3 fruit fly cellular contexts compared by ENCODE assay signal in genomic region chr3R:29778985-29779298, dm6.
A peak's percentile ranks its signal among the peaks of the same experiment; 100 is the strongest.
TF ChIP-seq lines count a peak whose summit lies in the region.

No protein-coding gene starts in this region.

- TF ChIP-seq CTCF in whole organism, embryonic (GFP tag; optimal IDR thresholded peaks at IDR 0.05; lab: Kevin White, UChicago) = no peak

TF ChIP-seq in whole organism, adult, 20 proteins besides CTCF, POLR2A, EP300 and RAD21:
- no peak for TF ChIP-seq cnc (optimal IDR thresholded peaks at IDR 0.05; lab: Kevin White, UChicago)
- TF ChIP-seq cic (GFP tag; optimal IDR thresholded peaks at IDR 0.05; lab: Kevin White, UChicago) = peak; percentile 72

TF ChIP-seq in whole organism, embryonic, 481 proteins besides CTCF, POLR2A, EP300 and RAD21:
- TF ChIP-seq Chrac-16 (GFP tag; optimal IDR thresholded peaks at IDR 0.05; lab: Kevin White, UChicago) (no peak), exex (tag; optimal IDR thresholded peaks at IDR 0.05; lab: Kevin White, UChicago) (peak; percentile 41), unc-4 (GFP tag; IDR thresholded peaks at IDR 0.05; lab: Robert Waterston, UW; ENCODE audit: partially characterized antibody) (peak; percentile 10; the same call in 1 of the 2 replicates), CG11247 (GFP tag; IDR thresholded peaks at IDR 0.05; lab: Robert Waterston, UW) (no peak), otp (GFP tag; IDR thresholded peaks at IDR 0.05; lab: Robert Waterston, UW) (no peak), slbo (GFP tag; IDR thresholded peaks at IDR 0.05; lab: Robert Waterston, UW) (0 out of 2 replicates have a peak, but pooled peaks have one; percentile 4), yki (optimal IDR thresholded peaks at IDR 0.05; lab: Kevin White, UChicago) (no peak), ab (GFP tag; optimal IDR thresholded peaks at IDR 0.05; lab: Kevin White, UChicago) (no peak), wdn (GFP tag; IDR thresholded peaks at IDR 0.05; lab: Robert Waterston, UW) (no peak), Med (GFP tag; lab: Kevin White, UChicago) (peak; percentile 71), fd102C (GFP tag; optimal IDR thresholded peaks at IDR 0.05; lab: Kevin White, UChicago) (no peak), kni (GFP tag; optimal IDR thresholded peaks at IDR 0.05; lab: Kevin White, UChicago) (no peak), CG11696 (GFP tag; IDR thresholded peaks at IDR 0.05; lab: Robert Waterston, UW) (peak; percentile 31; the same call in 1 of the 2 replicates), dysf (GFP tag; IDR thresholded peaks at IDR 0.05; lab: Robert Waterston, UW) (no peak), CG15601 (tag; optimal IDR thresholded peaks at IDR 0.05; lab: Kevin White, UChicago) (no peak), Dref (GFP tag; IDR thresholded peaks at IDR 0.05; lab: Robert Waterston, UW) (no peak), CG2120 (GFP tag; optimal IDR thresholded peaks at IDR 0.05; lab: Kevin White, UChicago) (peak; percentile 8), Ets65A (GFP tag; lab: Kevin White, UChicago) (no peak), D19B (GFP tag; optimal IDR thresholded peaks at IDR 0.05; lab: Kevin White, UChicago) (peak; percentile 8), lab (GFP tag; optimal IDR thresholded peaks at IDR 0.05; lab: Kevin White, UChicago) (peak; percentile 44), br (optimal IDR thresholded peaks at IDR 0.05; lab: Kevin White, UChicago) (no peak), CG11695 (GFP tag; IDR thresholded peaks at IDR 0.05; lab: Robert Waterston, UW) (peak; percentile 16; the same call in 1 of the 3 replicates), sug (tag; optimal IDR thresholded peaks at IDR 0.05; lab: Kevin White, UChicago) (peak; percentile 20), Pdp1 (GFP tag; optimal IDR thresholded peaks at IDR 0.05; lab: Kevin White, UChicago) (peak in 1 of 2 experiments; percentile 5), bbx (GFP tag; IDR thresholded peaks at IDR 0.05; lab: Robert Waterston, UW; ENCODE audit: partially characterized antibody) (no peak), ro (GFP tag; IDR thresholded peaks at IDR 0.05; lab: Robert Waterston, UW) (no peak), cwo (GFP tag; optimal IDR thresholded peaks at IDR 0.05; lab: Kevin White, UChicago) (peak; percentile 31), CG2678 (tag; optimal IDR thresholded peaks at IDR 0.05; lab: Kevin White, UChicago) (peak; percentile 27), Eip74EF (GFP tag; optimal IDR thresholded peaks at IDR 0.05; lab: Kevin White, UChicago) (no peak), MBD-R2 (GFP tag; IDR thresholded peaks at IDR 0.05; lab: Robert Waterston, UW) (no peak), kah (GFP tag; optimal IDR thresholded peaks at IDR 0.05; lab: Kevin White, UChicago) (no peak), CG3281 (GFP tag; optimal IDR thresholded peaks at IDR 0.05; lab: Kevin White, UChicago) (peak; percentile 48), H2.0 (GFP tag; IDR thresholded peaks at IDR 0.05; lab: Robert Waterston, UW) (no peak), CkIIα-i1 (GFP tag; IDR thresholded peaks at IDR 0.05; lab: Robert Waterston, UW) (no peak), vnd (GFP tag; IDR thresholded peaks at IDR 0.05; lab: Robert Waterston, UW; ENCODE audit: partially characterized antibody) (no peak), CG7786 (GFP tag; optimal IDR thresholded peaks at IDR 0.05; lab: Kevin White, UChicago) (no peak), kay (GFP tag; optimal IDR thresholded peaks at IDR 0.05; lab: Kevin White, UChicago) (peak; percentile 55), CG18599 (GFP tag; optimal IDR thresholded peaks at IDR 0.05; lab: Kevin White, UChicago) (peak; percentile 22)

TF ChIP-seq in whole organism, prepupa, 60 proteins besides CTCF, POLR2A, EP300 and RAD21:
- no peak for TF ChIP-seq CG32006 (GFP tag; optimal IDR thresholded peaks at IDR 0.05; lab: Kevin White, UChicago)
- no peak for TF ChIP-seq lz (GFP tag; optimal IDR thresholded peaks at IDR 0.05; lab: Kevin White, UChicago)
- TF ChIP-seq CG6792 (GFP tag; optimal IDR thresholded peaks at IDR 0.05; lab: Kevin White, UChicago) = no peak
- no peak for TF ChIP-seq CG15336 (GFP tag; IDR thresholded peaks at IDR 0.05; lab: Robert Waterston, UW)
- no peak for TF ChIP-seq Eip75B (GFP tag; optimal IDR thresholded peaks at IDR 0.05; lab: Kevin White, UChicago)
- TF ChIP-seq CG6276 (GFP tag; optimal IDR thresholded peaks at IDR 0.05; lab: Kevin White, UChicago) = no peak
- TF ChIP-seq CG8632 (GFP tag; optimal IDR thresholded peaks at IDR 0.05; lab: Kevin White, UChicago) = no peak
- TF ChIP-seq Eip78C (GFP tag; lab: Kevin White, UChicago) = peak; percentile 30
- no peak for TF ChIP-seq CG4318 (GFP tag; optimal IDR thresholded peaks at IDR 0.05; lab: Kevin White, UChicago)
- TF ChIP-seq vri (GFP tag; optimal IDR thresholded peaks at IDR 0.05; lab: Kevin White, UChicago) = peak; percentile 0
- no peak for TF ChIP-seq Smox (GFP tag; optimal IDR thresholded peaks at IDR 0.05; lab: Kevin White, UChicago)
- peak; percentile 50 for TF ChIP-seq fkh (GFP tag; optimal IDR thresholded peaks at IDR 0.05; lab: Kevin White, UChicago)
